Fruit fly (Drosophila melanogaster): ENCODE measurements around the gene CG45676.

The CG45676 gene

DNA sequence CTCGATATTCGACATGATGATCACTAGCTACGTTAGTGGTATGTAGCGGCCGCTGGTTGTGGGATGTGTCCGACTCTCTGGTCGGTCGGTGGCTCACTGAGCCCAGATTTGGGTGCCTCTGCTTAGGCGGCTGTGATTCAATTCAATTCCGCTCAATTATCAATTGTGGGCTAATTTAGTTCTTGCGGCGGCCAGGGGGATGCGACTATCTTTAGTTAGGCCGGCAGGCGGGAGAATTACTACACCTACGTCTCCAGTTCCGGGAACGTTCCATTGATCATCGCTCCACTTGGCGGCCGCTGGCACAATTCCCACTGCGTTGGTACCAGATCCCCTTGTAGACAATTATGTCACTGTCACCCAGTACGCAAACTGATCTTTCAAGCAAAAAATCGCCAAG, at the start of gene CG45676, which contains the start of gene bumpel:
Gene CG45676 (plus strand): TSS at position 318 of the 400 bp plus-strand sequence.
Gene bumpel (minus strand): TSS at position 101 of the 400 bp plus-strand sequence.
- TF ChIP-seq psq (optimal IDR thresholded peaks at IDR 0.05): no peak
- TF ChIP-seq CG8478 (optimal IDR thresholded peaks at IDR 0.05): no peak
- TF ChIP-seq usp (GFP tag; optimal IDR thresholded peaks at IDR 0.05): no peak
- no peak for TF ChIP-seq Dll (optimal IDR thresholded peaks at IDR 0.05)
- TF ChIP-seq EcR (GFP tag; optimal IDR thresholded peaks at IDR 0.05): no peak
- TF ChIP-seq pan (optimal IDR thresholded peaks at IDR 0.05): no peak

DNA sequence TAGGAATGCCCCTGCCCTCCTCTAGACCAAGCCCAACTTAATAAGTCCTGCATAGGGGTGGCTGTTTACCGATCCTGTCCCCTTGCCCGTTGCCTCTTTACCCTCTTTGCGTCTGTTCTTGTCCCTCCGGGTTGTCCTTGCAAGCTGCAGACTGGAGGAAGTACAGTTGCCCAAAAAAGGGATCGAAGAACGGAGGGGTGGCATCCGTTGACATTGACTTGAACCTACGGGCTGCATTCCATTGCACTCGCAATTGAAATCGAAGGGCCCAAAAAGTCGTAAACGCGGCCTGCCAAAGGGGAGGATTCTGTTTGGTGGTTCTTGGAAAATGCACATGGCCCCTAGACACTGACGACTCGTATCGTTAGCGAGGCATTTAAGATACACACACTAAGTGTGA, 48.4 kb upstream of the CG45676 start:
- TF ChIP-seq usp (GFP tag; optimal IDR thresholded peaks at IDR 0.05) (no peak), psq (optimal IDR thresholded peaks at IDR 0.05) (no peak), CG8478 (optimal IDR thresholded peaks at IDR 0.05) (no peak), pan (optimal IDR thresholded peaks at IDR 0.05) (no peak)

DNA sequence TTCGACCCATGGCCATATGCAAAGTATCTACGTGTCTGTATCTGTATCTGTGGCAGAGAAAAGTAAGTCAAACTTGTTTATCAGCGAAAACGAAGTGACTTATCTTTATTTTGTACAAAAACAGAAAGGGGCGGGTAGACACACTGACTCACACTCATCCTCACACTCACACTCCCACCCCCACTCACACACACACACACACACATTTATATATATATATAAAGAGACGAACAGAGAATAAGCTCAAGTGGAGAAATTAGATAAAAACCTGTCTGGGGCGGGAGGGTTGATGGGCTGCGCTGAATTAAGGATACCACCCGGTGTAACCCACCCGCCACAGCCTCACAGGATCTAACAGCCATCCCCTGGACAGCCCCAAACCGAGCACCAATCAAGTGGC, 47.9 kb upstream of the CG45676 start:
- TF ChIP-seq pan (optimal IDR thresholded peaks at IDR 0.05) (no peak), psq (optimal IDR thresholded peaks at IDR 0.05) (no peak), usp (GFP tag; optimal IDR thresholded peaks at IDR 0.05) (no peak), EcR (GFP tag; optimal IDR thresholded peaks at IDR 0.05) (no peak), Dll (optimal IDR thresholded peaks at IDR 0.05) (no peak), CG8478 (optimal IDR thresholded peaks at IDR 0.05) (no peak)

DNA sequence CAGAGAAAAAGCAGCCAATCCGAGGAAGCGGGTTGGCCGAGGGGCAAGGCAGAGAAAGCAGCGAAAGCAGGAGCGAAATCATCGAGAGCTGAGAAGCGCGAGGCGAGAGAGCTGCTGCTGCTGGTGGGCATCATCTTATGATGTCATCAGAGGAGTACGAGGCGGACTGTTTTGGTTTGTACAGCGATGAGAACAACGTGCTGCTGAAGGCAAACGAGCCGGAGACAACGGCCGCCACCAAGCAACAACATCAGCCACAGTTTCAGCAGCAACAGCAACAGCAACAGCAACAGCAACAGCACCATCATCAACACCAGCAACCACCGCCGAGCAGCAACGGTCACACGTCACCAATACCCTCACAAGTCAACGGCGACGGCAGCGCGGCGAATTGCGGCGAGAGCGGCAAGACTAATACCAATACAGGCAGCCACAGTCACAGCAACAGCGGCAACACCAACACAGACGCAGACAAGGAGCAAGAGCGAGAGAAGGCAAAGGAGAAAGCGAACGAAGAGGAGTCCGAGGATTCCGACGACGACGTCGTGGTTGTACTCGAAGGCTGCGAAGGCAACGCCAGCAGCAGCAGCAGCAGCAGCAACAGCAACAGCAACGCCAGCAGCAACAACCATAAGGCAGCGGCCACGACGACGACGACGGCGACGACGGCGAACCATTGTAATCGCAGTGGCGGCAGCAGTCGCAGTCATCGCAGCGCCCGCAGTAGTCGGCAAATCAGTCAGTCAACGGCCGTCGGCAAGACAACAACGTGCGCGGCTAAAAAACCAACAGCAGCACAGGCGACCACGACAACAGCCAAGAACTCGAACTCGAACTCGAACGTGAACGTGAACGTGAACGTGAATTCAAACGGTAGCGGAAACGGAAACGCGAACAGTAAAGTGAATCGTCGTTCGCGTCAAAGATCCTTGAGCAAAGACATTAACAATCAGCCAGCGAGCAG, 46.4 kb upstream of the CG45676 start:
- TF ChIP-seq usp (GFP tag; optimal IDR thresholded peaks at IDR 0.05) (no peak), psq (optimal IDR thresholded peaks at IDR 0.05) (no peak)

DNA sequence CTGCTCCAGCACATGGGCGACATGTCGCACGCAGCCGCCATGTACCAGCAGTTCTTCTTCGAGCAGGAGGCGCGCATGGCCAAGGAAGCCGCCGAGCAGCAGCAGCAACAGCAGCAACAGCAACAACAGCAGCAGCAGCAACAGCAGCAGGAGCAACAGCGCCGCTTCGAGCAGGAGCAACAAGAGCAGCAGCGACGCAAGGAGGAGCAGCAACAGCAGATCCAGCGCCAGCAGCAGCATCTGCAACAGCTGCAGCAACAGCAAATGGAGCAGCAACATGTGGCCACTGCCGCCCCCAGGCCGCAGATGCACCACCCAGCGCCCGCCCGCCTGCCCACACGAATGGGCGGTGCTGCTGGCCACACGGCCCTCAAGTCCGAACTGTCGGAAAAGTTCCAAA, 43.5 kb upstream of the CG45676 start:
- no peak for TF ChIP-seq usp (GFP tag; optimal IDR thresholded peaks at IDR 0.05)
- no peak for TF ChIP-seq CG8478 (optimal IDR thresholded peaks at IDR 0.05)
- TF ChIP-seq EcR (GFP tag; optimal IDR thresholded peaks at IDR 0.05): no peak
- no peak for TF ChIP-seq psq (optimal IDR thresholded peaks at IDR 0.05)
- no peak for TF ChIP-seq pan (optimal IDR thresholded peaks at IDR 0.05)
- no peak for TF ChIP-seq Dll (optimal IDR thresholded peaks at IDR 0.05)

- TF ChIP-seq CG8478 (optimal IDR thresholded peaks at IDR 0.05) (no peak), EcR (GFP tag; optimal IDR thresholded peaks at IDR 0.05) (no peak), Dll (optimal IDR thresholded peaks at IDR 0.05) (no peak), pan (optimal IDR thresholded peaks at IDR 0.05) (no peak), usp (GFP tag; optimal IDR thresholded peaks at IDR 0.05) (no peak), psq (optimal IDR thresholded peaks at IDR 0.05) (no peak)
Measured at dm6 chr3R:11378564-11379112, 40.0 kb upstream of the CG45676 start.

dm6 chr3R:11392805-11393204, 25.9 kb upstream of the CG45676 start:
- TF ChIP-seq usp (GFP tag; optimal IDR thresholded peaks at IDR 0.05): no peak
- TF ChIP-seq Dll (optimal IDR thresholded peaks at IDR 0.05): no peak
- no peak for TF ChIP-seq psq (optimal IDR thresholded peaks at IDR 0.05)
- TF ChIP-seq EcR (GFP tag; optimal IDR thresholded peaks at IDR 0.05): no peak
- no peak for TF ChIP-seq pan (optimal IDR thresholded peaks at IDR 0.05)
- TF ChIP-seq CG8478 (optimal IDR thresholded peaks at IDR 0.05): no peak

- TF ChIP-seq EcR (GFP tag; optimal IDR thresholded peaks at IDR 0.05) (no peak), CG8478 (optimal IDR thresholded peaks at IDR 0.05) (no peak), Dll (optimal IDR thresholded peaks at IDR 0.05) (no peak), pan (optimal IDR thresholded peaks at IDR 0.05) (no peak), psq (optimal IDR thresholded peaks at IDR 0.05) (no peak), usp (GFP tag; optimal IDR thresholded peaks at IDR 0.05) (no peak)
Measured at dm6 chr3R:11393896-11394295, 24.8 kb upstream of the CG45676 start.

DNA sequence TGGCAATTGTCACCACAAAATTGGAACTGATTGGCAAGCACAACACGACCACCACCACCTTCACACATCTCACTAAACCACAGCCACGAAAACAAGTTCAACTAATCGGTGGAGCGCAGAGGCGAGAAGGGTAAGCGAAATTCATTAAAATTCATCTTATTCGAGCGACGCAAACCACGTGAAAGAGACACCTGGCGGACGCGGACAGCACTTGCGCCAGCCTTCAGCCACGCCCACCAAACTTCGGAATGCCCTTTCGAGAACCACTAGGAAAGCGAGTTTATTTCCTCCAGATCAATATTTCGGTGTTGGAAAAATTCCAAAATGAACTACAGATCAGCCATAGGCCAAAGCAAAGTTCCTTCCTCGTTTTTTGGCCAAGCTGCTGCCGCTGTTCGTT, 23.1 kb upstream of the CG45676 start:
- TF ChIP-seq psq (optimal IDR thresholded peaks at IDR 0.05): no peak

DNA sequence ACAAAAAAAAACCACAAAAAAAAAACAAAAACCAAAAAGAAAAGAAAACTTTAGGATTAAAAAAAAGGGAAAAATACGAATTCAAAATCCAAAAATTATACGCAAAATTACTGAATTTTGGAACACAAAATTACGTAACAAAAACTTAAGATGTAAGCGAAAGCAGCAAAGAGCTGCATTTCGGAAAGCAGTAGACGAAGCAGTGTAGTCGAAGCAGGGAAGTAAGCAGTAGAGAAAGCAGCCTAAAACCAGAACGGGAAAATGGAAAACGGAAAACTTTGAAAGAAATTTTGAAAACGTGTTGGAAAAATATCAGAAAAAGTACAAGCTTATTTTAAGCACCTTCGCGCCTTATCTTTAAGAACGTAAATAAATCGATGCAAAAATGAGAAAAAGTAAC, 15.8 kb upstream of the CG45676 start:
- TF ChIP-seq EcR (GFP tag; optimal IDR thresholded peaks at IDR 0.05) (no peak), usp (GFP tag; optimal IDR thresholded peaks at IDR 0.05) (no peak), pan (optimal IDR thresholded peaks at IDR 0.05) (no peak), CG8478 (optimal IDR thresholded peaks at IDR 0.05) (no peak), psq (optimal IDR thresholded peaks at IDR 0.05) (no peak), Dll (optimal IDR thresholded peaks at IDR 0.05) (no peak)

dm6 chr3R:11407733-11408134, 11.0 kb upstream of the CG45676 start, which contains the start of gene mRpL40:
Gene mRpL40, plus strand, starts transcription at chr3R:11407918.
- TF ChIP-seq psq (optimal IDR thresholded peaks at IDR 0.05) (no peak), CG8478 (optimal IDR thresholded peaks at IDR 0.05) (no peak), EcR (GFP tag; optimal IDR thresholded peaks at IDR 0.05) (no peak), Dll (optimal IDR thresholded peaks at IDR 0.05) (no peak), pan (optimal IDR thresholded peaks at IDR 0.05) (no peak), usp (GFP tag; optimal IDR thresholded peaks at IDR 0.05) (no peak)

DNA sequence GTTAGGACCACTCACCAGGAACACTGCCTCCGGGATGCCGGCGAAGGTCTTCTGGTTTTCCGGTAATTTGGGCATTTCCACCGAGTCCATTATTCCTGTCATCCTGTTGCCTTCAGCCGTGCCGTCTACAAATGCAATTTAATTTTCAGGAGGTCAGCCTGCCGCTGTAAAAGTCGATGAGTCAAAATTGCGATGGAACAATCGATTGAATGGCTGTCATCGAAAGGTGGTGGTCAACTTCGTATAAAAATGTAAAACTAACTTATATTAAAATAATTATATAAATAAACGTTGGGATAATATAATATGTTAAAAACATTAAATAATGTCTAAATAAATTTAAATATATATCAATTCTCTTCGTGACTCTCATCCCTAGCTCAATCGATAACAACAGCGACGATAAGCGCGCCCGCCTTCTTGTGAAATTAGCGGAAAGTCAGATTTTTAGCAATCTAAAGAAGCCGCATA, 9.0 kb upstream of the CG45676 start, which contains the start of the genes mgr and Irbp:
Gene mgr (minus strand): TSS at position 209 of the 471 bp plus-strand sequence.
Gene Irbp (plus strand): TSS at position 381 of the 471 bp plus-strand sequence.
- TF ChIP-seq EcR (GFP tag; optimal IDR thresholded peaks at IDR 0.05) (no peak), psq (optimal IDR thresholded peaks at IDR 0.05) (no peak), pan (optimal IDR thresholded peaks at IDR 0.05) (no peak)
